Worm (Caenorhabditis elegans) whole organism, midembryonic: ENCODE data around the gene F38B6.2.

Source experiments
- T22C8.4 ChIP-seq: fragments of 200-800 bp; sonication (Bioruptor generic); IDR thresholded peaks from 2 replicates; pipeline ENCODE4 v1.3.6; 2022; ENCODE audit warnings: missing genetic modification characterization, missing compliant biosample characterization
- cog-1 ChIP-seq: sonication (generic microtip); optimal IDR thresholded peaks from 2 replicates; lab custom pipeline; 2016; ENCODE audit warnings: missing genetic modification characterization, missing compliant biosample characterization
- flt-1 ChIP-seq: fragments of 200-800 bp; sonication (Bioruptor generic); IDR thresholded peaks from 2 replicates; pipeline ENCODE4 v1.3.6; 2022; ENCODE audit warnings: missing genetic modification characterization, missing compliant biosample characterization
- ref-1 ChIP-seq: fragments of 200-800 bp; sonication (Bioruptor generic); conservative IDR thresholded peaks from 2 replicates; pipeline ENCODE4 v1.3.6; 2022; ENCODE audit warnings: missing genetic modification reagents, missing genetic modification characterization, missing compliant biosample characterization
- ztf-23 ChIP-seq: fragments of 200-800 bp; sonication (Bioruptor generic); IDR thresholded peaks from 2 replicates; pipeline ENCODE4 v1.3.6; 2022; ENCODE audit warnings: missing genetic modification reagents, missing genetic modification characterization, missing compliant biosample characterization
- ztf-29 ChIP-seq: fragments of 200-800 bp; sonication (Bioruptor generic); IDR thresholded peaks from 2 replicates; pipeline ENCODE4 v1.3.6; 2022; ENCODE audit warnings: missing genetic modification reagents, missing genetic modification characterization, missing compliant biosample characterization

DNA sequence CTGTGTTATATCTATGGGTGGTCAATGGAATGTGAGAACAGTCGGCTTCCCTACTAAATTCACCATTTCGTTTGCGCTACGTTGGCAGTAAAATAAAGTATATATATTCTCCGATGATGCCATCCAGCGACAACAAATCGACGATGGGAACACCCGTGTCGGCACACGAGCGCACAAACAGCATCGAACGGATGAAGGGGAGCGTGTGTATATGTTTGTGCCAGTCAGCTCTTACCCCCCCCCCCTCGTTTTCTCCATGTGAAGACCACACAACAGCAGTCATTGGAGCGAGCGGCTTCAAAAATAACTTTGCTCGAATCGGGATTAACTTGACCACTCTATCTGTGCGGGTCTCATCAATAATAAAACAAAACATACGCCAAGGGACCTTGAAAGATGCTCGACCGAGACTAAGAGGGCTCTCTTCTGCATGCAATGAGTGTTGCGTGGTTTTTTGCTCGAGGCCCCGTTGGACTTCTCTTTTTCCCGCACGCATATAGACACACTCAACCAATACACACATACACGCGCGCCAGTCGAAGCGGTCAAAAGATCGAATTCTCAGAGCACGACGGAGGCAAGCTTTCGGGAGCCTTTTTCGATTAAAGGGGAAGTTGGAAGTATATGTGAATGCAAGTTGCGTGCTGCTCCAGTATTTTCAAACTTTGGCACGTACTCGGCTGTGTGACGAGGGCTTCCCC lies 42.1 kb downstream of the F38B6.2 start:
- no peak for TF ChIP-seq ref-1 (GFP tag; lab: Robert Waterston, UW)
- no peak for TF ChIP-seq ztf-29 (GFP tag; lab: Robert Waterston, UW)
- TF ChIP-seq T22C8.4 (GFP tag; lab: Robert Waterston, UW) = no peak
- TF ChIP-seq cog-1 (tag; lab: Kevin White, UChicago) = no peak
- TF ChIP-seq flt-1 = no peak
- TF ChIP-seq ztf-23 (GFP tag; lab: Robert Waterston, UW) = no peak
